Worm (Caenorhabditis elegans): Measurements from ENCODE around the gene E01G4.3.
A peak's percentile ranks its signal among the peaks of the same experiment; 100 is the strongest.

Gene E01G4.3

DNA sequence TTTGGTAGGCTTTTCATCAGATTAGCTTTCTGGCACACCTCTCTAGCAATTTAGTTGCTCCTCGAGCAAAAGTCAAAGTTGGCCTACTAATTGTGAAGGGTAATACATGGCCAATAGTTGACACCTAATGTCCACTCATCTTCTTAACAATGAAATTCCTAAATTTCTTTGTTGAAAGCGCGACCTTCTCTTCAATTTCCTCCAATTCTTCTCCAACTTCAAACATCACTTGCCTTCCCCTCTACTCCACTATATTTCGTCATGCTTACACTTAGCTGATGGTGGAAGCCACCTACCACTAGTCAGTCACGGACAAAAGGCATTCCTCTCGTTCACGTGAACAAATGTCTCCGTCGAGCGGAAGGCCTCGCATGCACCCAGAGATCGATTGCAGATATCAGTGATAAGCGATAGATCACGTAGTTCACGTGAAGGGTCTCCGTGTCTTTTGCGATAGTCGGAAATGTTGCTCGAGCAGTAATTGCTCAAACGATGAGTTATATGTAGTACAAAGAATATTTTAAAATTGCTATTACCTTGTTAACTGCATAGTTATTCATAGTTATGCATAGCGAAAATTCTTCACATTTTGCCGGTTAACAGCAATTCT is at the start of gene E01G4.3 (continued):
- TF ChIP-seq rbr-2 (tag; optimal IDR thresholded peaks at IDR 0.05) = no peak
- TF ChIP-seq nhr-28 (tag; optimal IDR thresholded peaks at IDR 0.05) = peak; percentile 94
- TF ChIP-seq dmd-9 (GFP tag; IDR thresholded peaks at IDR 0.05) = no peak
- no peak for TF ChIP-seq jun-1 (tag; optimal IDR thresholded peaks at IDR 0.05)
- no peak for TF ChIP-seq daf-8 (GFP tag; IDR thresholded peaks at IDR 0.05)
- TF ChIP-seq unc-39 (tag; optimal IDR thresholded peaks at IDR 0.05) = no peak
- no peak for TF ChIP-seq snpc-4 (tag; optimal IDR thresholded peaks at IDR 0.05)
- no peak for TF ChIP-seq attf-4 (tag; optimal IDR thresholded peaks at IDR 0.05)
- TF ChIP-seq lim-7 (GFP tag; IDR thresholded peaks at IDR 0.05) = no peak
- peak; percentile 73; the same call in 1 of the 2 replicates for TF ChIP-seq lin-1 (GFP tag; IDR thresholded peaks at IDR 0.05)
- peak; percentile 52 for TF ChIP-seq gei-8 (GFP tag; optimal IDR thresholded peaks at IDR 0.05)
- no peak for TF ChIP-seq madf-5 (GFP tag; IDR thresholded peaks at IDR 0.05)
- peak; percentile 53 for TF ChIP-seq T20F7.1 (GFP tag; optimal IDR thresholded peaks at IDR 0.05)
- TF ChIP-seq egl-43 (GFP tag; IDR thresholded peaks at IDR 0.05) = no peak
- no peak for TF ChIP-seq Y75B8A.6 (GFP tag; IDR thresholded peaks at IDR 0.05)
- TF ChIP-seq ceh-44 (GFP tag; IDR thresholded peaks at IDR 0.05) = no peak
- no peak for TF ChIP-seq nhr-111 (GFP tag; optimal IDR thresholded peaks at IDR 0.05)
- no peak for TF ChIP-seq ceh-32 (tag; optimal IDR thresholded peaks at IDR 0.05; ENCODE audit: poor library complexity)
- TF ChIP-seq zag-1 (tag; optimal IDR thresholded peaks at IDR 0.05) = no peak
- peak in 1 of 2 experiments; percentile 97 for TF ChIP-seq unc-62 (GFP tag; optimal IDR thresholded peaks at IDR 0.05 in 1 of 2)
- TF ChIP-seq unc-62 (tag; optimal IDR thresholded peaks at IDR 0.05) = no peak
- TF ChIP-seq aha-1 (tag) = peak; percentile 97
- TF ChIP-seq T26A8.4 (GFP tag; IDR thresholded peaks at IDR 0.05) = peak; percentile 51; the same call in 1 of the 2 replicates
- no peak for TF ChIP-seq aly-2 (tag; optimal IDR thresholded peaks at IDR 0.05)
- no peak for TF ChIP-seq F37D6.2 (tag; optimal IDR thresholded peaks at IDR 0.05)
- TF ChIP-seq ceh-28 (tag; optimal IDR thresholded peaks at IDR 0.05) = no peak
- TF ChIP-seq lin-39 (tag; optimal IDR thresholded peaks at IDR 0.05) = no peak
- TF ChIP-seq daf-16 (GFP tag; optimal IDR thresholded peaks at IDR 0.05) = peak in 1 of 2 experiments; percentile 68
- peak; percentile 96 for TF ChIP-seq daf-16 (tag; optimal IDR thresholded peaks at IDR 0.05)
- TF ChIP-seq madf-9 (GFP tag; conservative IDR thresholded peaks at IDR 0.05) = no peak
- no peak for TF ChIP-seq F44E2.7 (GFP tag; IDR thresholded peaks at IDR 0.05)
- peak; percentile 77 for TF ChIP-seq nhr-102 (tag; optimal IDR thresholded peaks at IDR 0.05)
- TF ChIP-seq cey-2 (tag; optimal IDR thresholded peaks at IDR 0.05; ENCODE audit: borderline replicate concordance, insufficient read depth) = no peak
- peak; percentile 86 for TF ChIP-seq nhr-10 (tag; optimal IDR thresholded peaks at IDR 0.05)
- peak; percentile 70 for TF ChIP-seq mxl-3 (GFP tag; optimal IDR thresholded peaks at IDR 0.05)
- TF ChIP-seq daf-19 (GFP tag; conservative IDR thresholded peaks at IDR 0.05) = no peak
- TF ChIP-seq F10B5.3 (tag; optimal IDR thresholded peaks at IDR 0.05) = no peak
- TF ChIP-seq dpl-1 (GFP tag; optimal IDR thresholded peaks at IDR 0.05) = no peak
- no peak for TF ChIP-seq Y5F2A.4 (GFP tag; optimal IDR thresholded peaks at IDR 0.05)
- no peak for TF ChIP-seq duxl-1 (tag; optimal IDR thresholded peaks at IDR 0.05; ENCODE audit: poor library complexity)
- no peak for TF ChIP-seq pha-4 (GFP tag; IDR thresholded peaks at IDR 0.05)
- TF ChIP-seq pha-4 (tag; optimal IDR thresholded peaks at IDR 0.05) = no peak
- peak; percentile 76 for TF ChIP-seq ztf-7 (tag; optimal IDR thresholded peaks at IDR 0.05)
- TF ChIP-seq sdz-12 (GFP tag; optimal IDR thresholded peaks at IDR 0.05) = no peak
- TF ChIP-seq lir-3 (tag; optimal IDR thresholded peaks at IDR 0.05) = no peak
- TF ChIP-seq ama-1 (optimal IDR thresholded peaks at IDR 0.05) = no peak
- TF ChIP-seq Y105C5A.15 (GFP tag; IDR thresholded peaks at IDR 0.05) = no peak
- no peak for TF ChIP-seq vab-7 (GFP tag; IDR thresholded peaks at IDR 0.05)
- peak; percentile 98 for TF ChIP-seq dmd-6 (GFP tag; IDR thresholded peaks at IDR 0.05)
- no peak for TF ChIP-seq fos-1 (tag; optimal IDR thresholded peaks at IDR 0.05)
- TF ChIP-seq egl-27 (tag; optimal IDR thresholded peaks at IDR 0.05) = no peak
- TF ChIP-seq ZK546.5 (tag; optimal IDR thresholded peaks at IDR 0.05) = no peak
- TF ChIP-seq tra-1 (GFP tag; IDR thresholded peaks at IDR 0.05) = peak; percentile 86
